Worm (Caenorhabditis elegans): ENCODE data around the gene ZK930.6.

DNA sequence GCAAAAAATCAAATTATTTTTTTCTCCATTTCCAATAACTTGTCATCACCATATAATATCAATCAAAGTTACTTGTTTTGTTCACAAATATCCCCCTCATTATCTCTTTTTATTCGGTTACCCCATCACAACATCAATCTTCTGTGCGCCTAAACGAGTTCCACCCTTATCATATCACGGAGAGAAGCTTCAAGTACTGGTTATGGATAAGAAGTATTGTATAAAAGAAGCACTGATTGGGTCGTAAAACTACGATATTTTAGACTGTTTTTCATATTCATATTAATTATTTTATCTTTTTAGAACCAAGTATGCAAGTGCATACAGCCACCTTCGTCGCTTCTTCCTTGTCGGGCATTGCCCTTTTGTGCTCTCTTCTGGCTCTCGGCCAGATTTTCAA is 15.5 kb upstream of the ZK930.6 start, which contains the start of gene col-84:
- TF ChIP-seq odd-2 (tag; optimal IDR thresholded peaks at IDR 0.05) (no peak), sox-4 (tag; optimal IDR thresholded peaks at IDR 0.05) (no peak)
